Fruit fly (Drosophila melanogaster) whole organism, embryonic: ENCODE data around the gene CG31827.

Experiments used
- CG10274 ChIP-seq: fragments of 200-800 bp; sonication (Bioruptor generic); optimal IDR thresholded peaks from 3 replicates; lab custom pipeline; 2017; ENCODE audit warnings: missing biosample characterization, mild to moderate bottlenecking, missing genetic modification characterization
- CG10979 ChIP-seq: fragments of 200-800 bp; sonication (Bioruptor generic); optimal IDR thresholded peaks from 2 replicates; lab custom pipeline; 2018; ENCODE audit warnings: missing biosample characterization, mild to moderate bottlenecking, missing genetic modification characterization, moderate library complexity
- CG11456 ChIP-seq: fragments of 200-800 bp; sonication (Bioruptor generic); IDR thresholded peaks from 3 replicates; pipeline ENCODE4 v1.3.6; 2022; ENCODE audit warnings: missing biosample characterization, missing genetic modification characterization
- CG14014 ChIP-seq: fragments of 200-800 bp; sonication (Bioruptor generic); IDR thresholded peaks from 2 replicates; pipeline ENCODE4 v1.3.6; 2022; ENCODE audit warnings: missing biosample characterization, missing genetic modification characterization
- CG15479 ChIP-seq: fragments of 200-800 bp; sonication (Bioruptor generic); optimal IDR thresholded peaks from 3 replicates; lab custom pipeline; 2019; ENCODE audit warnings: missing biosample characterization, mild to moderate bottlenecking, missing genetic modification characterization, moderate library complexity
- CG1602 ChIP-seq: fragments of 200-800 bp; sonication (Bioruptor generic); optimal IDR thresholded peaks from 3 replicates; lab custom pipeline; 2016; ENCODE audit warnings: missing biosample characterization, missing genetic modification characterization
- CG1603 ChIP-seq: fragments of 200-800 bp; sonication (Bioruptor generic); optimal IDR thresholded peaks from 2 replicates; lab custom pipeline; 2019; ENCODE audit warnings: missing biosample characterization, mild to moderate bottlenecking, missing genetic modification characterization, moderate library complexity
- CG17328 ChIP-seq: fragments of 200-800 bp; sonication (Bioruptor generic); IDR thresholded peaks from 2 replicates; pipeline ENCODE4 v1.3.6; 2022; ENCODE audit warnings: missing biosample characterization, missing genetic modification characterization
- CG17802 ChIP-seq: fragments of 200-800 bp; sonication (Bioruptor generic); optimal IDR thresholded peaks from 2 replicates; lab custom pipeline; 2018; ENCODE audit warnings: missing biosample characterization, mild to moderate bottlenecking, missing genetic modification characterization, moderate library complexity
- CG2129 ChIP-seq: fragments of 200-800 bp; sonication (Bioruptor generic); IDR thresholded peaks from 2 replicates; pipeline ENCODE4 v1.3.6; 2022; ENCODE audit warnings: missing biosample characterization, missing genetic modification characterization; ENCODE audit not compliant: partially characterized antibody
- CG4617 ChIP-seq: fragments of 200-800 bp; sonication (Bioruptor generic); optimal IDR thresholded peaks from 3 replicates; lab custom pipeline; 2016; ENCODE audit warnings: missing biosample characterization, missing genetic modification characterization, borderline replicate concordance
- CG7556 ChIP-seq: fragments of 200-800 bp; sonication (Bioruptor generic); optimal IDR thresholded peaks from 2 replicates; lab custom pipeline; 2017; ENCODE audit warnings: missing biosample characterization, mild to moderate bottlenecking, missing genetic modification characterization
- CG8924 ChIP-seq: fragments of 200-800 bp; optimal IDR thresholded peaks from 3 replicates; lab custom pipeline; 2019; ENCODE audit warnings: missing biosample characterization, mild to moderate bottlenecking, missing genetic modification characterization, moderate library complexity
- Chrac-16 ChIP-seq: fragments of 200-800 bp; sonication (Bioruptor generic); optimal IDR thresholded peaks from 3 replicates; lab custom pipeline; 2016; ENCODE audit warnings: missing biosample characterization, missing genetic modification characterization
- Elba2 ChIP-seq: fragments of 200-800 bp; sonication (Bioruptor generic); optimal IDR thresholded peaks from 3 replicates; lab custom pipeline; 2016; ENCODE audit warnings: missing biosample characterization, missing genetic modification characterization
- Ets65A ChIP-seq: fragments of 200-800 bp; sonication (Bioruptor generic); peaks from one replicate; lab custom pipeline; 2016; ENCODE audit warnings: missing biosample characterization, missing genetic modification characterization
- Gsc ChIP-seq: fragments of 200-800 bp; sonication (Bioruptor generic); IDR thresholded peaks from 2 replicates; pipeline ENCODE4 v1.3.6; 2022; ENCODE audit warnings: missing biosample characterization, missing genetic modification characterization
- HmgD ChIP-seq: fragments of 200-800 bp; sonication (Bioruptor generic); optimal IDR thresholded peaks from 3 replicates; lab custom pipeline; 2016; ENCODE audit warnings: missing biosample characterization, missing genetic modification characterization
- Lim3 ChIP-seq: fragments of 200-800 bp; sonication (Bioruptor generic); IDR thresholded peaks from 2 replicates; pipeline ENCODE4 v1.3.6; 2022; ENCODE audit warnings: missing biosample characterization, missing genetic modification characterization
- MESR4 ChIP-seq: fragments of 200-800 bp; sonication (Bioruptor generic); optimal IDR thresholded peaks from 2 replicates; lab custom pipeline; 2018; ENCODE audit warnings: missing biosample characterization, mild to moderate bottlenecking, missing genetic modification characterization, moderate library complexity
- Usf ChIP-seq: fragments of 200-800 bp; sonication (Bioruptor generic); optimal IDR thresholded peaks from 2 replicates; lab custom pipeline; 2017; ENCODE audit warnings: missing genotype, missing biosample characterization, missing genetic modification characterization
- ab ChIP-seq: fragments of 200-800 bp; sonication (Bioruptor generic); optimal IDR thresholded peaks from 2 replicates; lab custom pipeline; 2016; ENCODE audit warnings: missing biosample characterization, missing genetic modification characterization
- ac ChIP-seq: fragments of 200-800 bp; sonication (Bioruptor generic); optimal IDR thresholded peaks from 3 replicates; lab custom pipeline; 2017; ENCODE audit warnings: missing biosample characterization, mild to moderate bottlenecking, missing genetic modification characterization
- ash1 ChIP-seq: fragments of 200-800 bp; sonication (Bioruptor generic); optimal IDR thresholded peaks from 2 replicates; lab custom pipeline; 2018; ENCODE audit warnings: missing biosample characterization, mild to moderate bottlenecking, missing genetic modification characterization
- bsh ChIP-seq, 2 experiments: fragments of 200-800 bp; sonication (Bioruptor generic); optimal IDR thresholded peaks; 2 replicates each; lab custom pipeline; 2017 to 2018; ENCODE audit warnings: mild to moderate bottlenecking in 2 of 2, missing biosample characterization in 2 of 2, missing genetic modification characterization in 2 of 2, moderate library complexity in 1 of 2
- cad ChIP-seq: fragments of >200 bp; optimal IDR thresholded peaks from 2 replicates; lab custom pipeline; 2017; ENCODE audit warnings: missing biosample characterization, missing genetic modification characterization
- cg ChIP-seq: fragments of 200-800 bp; sonication (Bioruptor generic); optimal IDR thresholded peaks from 3 replicates; lab custom pipeline; 2019; ENCODE audit warnings: missing biosample characterization, mild to moderate bottlenecking, missing genetic modification characterization, moderate library complexity
- chif ChIP-seq, 2 experiments: fragments of 200-800 bp; sonication (Bioruptor generic); optimal IDR thresholded peaks; 3 replicates each; lab custom pipeline; 2016; ENCODE audit warnings: missing biosample characterization in 2 of 2, missing genetic modification characterization in 2 of 2
- corto ChIP-seq: fragments of 200-800 bp; sonication (Bioruptor generic); optimal IDR thresholded peaks from 2 replicates; lab custom pipeline; 2016; ENCODE audit warnings: missing biosample characterization, mild to moderate bottlenecking, missing genetic modification characterization, moderate library complexity
- dmrt11E ChIP-seq: fragments of 200-800 bp; sonication (Bioruptor generic); optimal IDR thresholded peaks from 3 replicates; lab custom pipeline; 2018; ENCODE audit warnings: missing biosample characterization, mild to moderate bottlenecking, missing genetic modification characterization, moderate library complexity
- dysf ChIP-seq: fragments of 200-800 bp; sonication (Bioruptor generic); IDR thresholded peaks from 3 replicates; pipeline ENCODE4 v1.3.6; 2022; ENCODE audit warnings: missing biosample characterization, missing genetic modification characterization
- eve ChIP-seq, 2 experiments: fragments of >200 bp; optimal IDR thresholded peaks; 2 replicates each; lab custom pipeline; 2017; ENCODE audit warnings: missing biosample characterization in 2 of 2, missing genetic modification characterization in 2 of 2
- fd102C ChIP-seq: fragments of 200-800 bp; sonication (Bioruptor generic); optimal IDR thresholded peaks from 2 replicates; lab custom pipeline; 2018; ENCODE audit warnings: missing biosample characterization, mild to moderate bottlenecking, missing genetic modification characterization, moderate library complexity
- ftz-f1 ChIP-seq: fragments of 200-800 bp; sonication (Bioruptor generic); optimal IDR thresholded peaks from 2 replicates; lab custom pipeline; 2016; ENCODE audit warnings: missing biosample characterization, missing genetic modification characterization
- gcm2 ChIP-seq: fragments of 200-800 bp; sonication (Bioruptor generic); optimal IDR thresholded peaks from 2 replicates; lab custom pipeline; 2016; ENCODE audit warnings: missing biosample characterization, missing genetic modification characterization
- gem ChIP-seq: fragments of 200-800 bp; sonication (Bioruptor generic); optimal IDR thresholded peaks from 2 replicates; lab custom pipeline; 2019; ENCODE audit warnings: missing biosample characterization, mild to moderate bottlenecking, missing genetic modification characterization, moderate library complexity
- ken ChIP-seq: fragments of 200-800 bp; sonication (Bioruptor generic); IDR thresholded peaks from 3 replicates; pipeline ENCODE4 v1.3.6; 2022; ENCODE audit warnings: missing biosample characterization, missing genetic modification characterization
- lbe ChIP-seq: fragments of 200-800 bp; sonication (Bioruptor generic); optimal IDR thresholded peaks from 2 replicates; lab custom pipeline; 2016; ENCODE audit warnings: missing biosample characterization, mild to moderate bottlenecking, missing genetic modification characterization
- lola ChIP-seq, 3 experiments: fragments of >200 bp in 2 of 3; fragments of 200-800 bp in 1 of 3; sonication (Bioruptor generic) in 1 of 3; optimal IDR thresholded peaks; 2 replicates each; lab custom pipeline; 2017 to 2019; ENCODE audit warnings: missing biosample characterization in 3 of 3, missing genetic modification characterization in 3 of 3, mild to moderate bottlenecking in 1 of 3, moderate library complexity in 1 of 3
- pan ChIP-seq, 4 experiments: fragments of >200 bp in 3 of 4; fragments of 200-800 bp in 1 of 4; sonication (Bioruptor generic) in 1 of 4; optimal IDR thresholded peaks in 3 of 4; IDR thresholded peaks in 1 of 4; 2 replicates each; pipeline versions ENCODE4 v1.3.6 to Lab custom; 2017 to 2022; ENCODE audit warnings: missing biosample characterization in 2 of 4, missing genetic modification characterization in 2 of 4, mixed read lengths in 1 of 4
- pb ChIP-seq: fragments of 200-800 bp; sonication (Bioruptor generic); optimal IDR thresholded peaks from 3 replicates; lab custom pipeline; 2016; ENCODE audit warnings: missing biosample characterization, missing genetic modification characterization
- pros ChIP-seq: fragments of 200-800 bp; sonication (Bioruptor generic); optimal IDR thresholded peaks from 3 replicates; lab custom pipeline; 2019; ENCODE audit warnings: missing biosample characterization, mild to moderate bottlenecking, missing genetic modification characterization, moderate library complexity
- scrt ChIP-seq: fragments of 200-800 bp; sonication (Bioruptor generic); optimal IDR thresholded peaks from 2 replicates; lab custom pipeline; 2018; ENCODE audit warnings: missing biosample characterization, mild to moderate bottlenecking, missing genetic modification characterization, moderate library complexity
- sens ChIP-seq: fragments of 200-800 bp; sonication (Bioruptor generic); peaks from one replicate; lab custom pipeline; 2016; ENCODE audit warnings: missing biosample characterization, missing genetic modification characterization
- tll ChIP-seq, 2 experiments: fragments of 200-800 bp in 1 of 2; fragments of >200 bp in 1 of 2; sonication (Bioruptor generic) in 1 of 2; optimal IDR thresholded peaks; 2 replicates each; lab custom pipeline; 2017 to 2019; ENCODE audit warnings: missing biosample characterization in 2 of 2, missing genetic modification characterization in 2 of 2, mild to moderate bottlenecking in 1 of 2, moderate library complexity in 1 of 2
- twi ChIP-seq: fragments of 200-800 bp; optimal IDR thresholded peaks from 2 replicates; lab custom pipeline; 2019; ENCODE audit warnings: missing biosample characterization, mild to moderate bottlenecking, missing genetic modification characterization, moderate library complexity
- zen ChIP-seq: fragments of 200-800 bp; sonication (Bioruptor generic); optimal IDR thresholded peaks from 3 replicates; lab custom pipeline; 2018; ENCODE audit warnings: missing biosample characterization, mild to moderate bottlenecking, missing genetic modification characterization, moderate library complexity
- zfh1 ChIP-seq: fragments of 200-800 bp; sonication (Bioruptor generic); IDR thresholded peaks from 3 replicates; pipeline ENCODE4 v1.3.6; 2022; ENCODE audit warnings: missing biosample characterization, missing genetic modification characterization

CG31827 gene

DNA sequence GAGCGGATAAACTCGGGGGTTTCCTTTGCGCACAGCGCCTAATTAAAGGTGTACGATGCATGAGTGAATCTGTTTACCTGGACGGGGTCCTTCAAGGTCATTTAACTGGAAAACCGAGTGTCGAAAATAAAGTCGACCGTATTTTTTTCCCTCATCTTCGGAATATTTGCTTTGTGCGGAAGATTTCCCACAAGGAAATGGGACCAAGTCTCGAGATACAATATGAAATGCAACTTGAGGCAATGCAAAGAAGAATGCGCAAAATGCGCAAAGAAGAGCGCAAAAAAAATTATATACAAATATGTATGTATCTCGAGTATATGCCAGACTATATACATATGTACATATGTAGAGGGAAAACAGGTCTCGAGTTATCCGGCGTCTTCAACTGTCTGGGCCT is 38.0 kb downstream of the CG31827 start:
- peak; percentile 21 for TF ChIP-seq cad (GFP tag; lab: Kevin White, UChicago)
- no peak for TF ChIP-seq ftz-f1 (GFP tag; lab: Kevin White, UChicago)
- peak in 1 of 2 experiments; percentile 43 for TF ChIP-seq tll (GFP tag; optimal IDR thresholded peaks at IDR 0.05; lab: Kevin White, UChicago)
- TF ChIP-seq pros: peak; percentile 61
- TF ChIP-seq twi (tag; lab: Kevin White, UChicago): peak; percentile 27
- TF ChIP-seq CG15479 (GFP tag; lab: Kevin White, UChicago): peak; percentile 60
- TF ChIP-seq CG14014 (GFP tag; lab: Robert Waterston, UW): no peak
- TF ChIP-seq zen (tag; lab: Kevin White, UChicago): peak; percentile 18
- TF ChIP-seq, all 482 proteins: peak for 6

DNA sequence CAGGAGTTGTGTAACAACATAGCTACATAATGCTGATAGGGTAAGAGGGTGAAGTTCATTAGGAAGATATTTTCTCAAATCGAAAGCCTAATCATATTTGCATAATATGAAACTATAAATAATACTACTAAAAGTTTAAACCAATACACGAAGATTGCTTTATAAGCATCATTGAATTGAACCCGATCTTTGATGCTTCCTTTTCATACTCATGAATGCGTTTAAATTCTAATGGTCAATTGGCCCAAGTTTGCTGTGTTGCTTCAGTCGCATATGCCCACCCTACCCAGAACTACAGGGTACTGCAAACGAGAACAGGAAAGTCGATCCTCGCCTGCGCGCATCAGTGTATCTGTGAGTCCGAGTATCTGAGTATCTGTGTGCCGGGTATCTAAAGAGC is 38.6 kb downstream of the CG31827 start:
- TF ChIP-seq pb (GFP tag; lab: Kevin White, UChicago) (no peak), lola (GFP tag; optimal IDR thresholded peaks at IDR 0.05; lab: Kevin White, UChicago) (peak in 1 of 3 experiments; percentile 57), zfh1 (GFP tag; lab: Robert Waterston, UW) (peak; percentile 45; the same call in 2 of the 3 replicates), scrt (GFP tag; lab: Kevin White, UChicago) (no peak), CG10274 (no peak), dysf (GFP tag; lab: Robert Waterston, UW) (no peak), ken (GFP tag; lab: Robert Waterston, UW) (no peak), Usf (GFP tag; lab: Kevin White, UChicago) (peak; percentile 11), corto (GFP tag; lab: Kevin White, UChicago) (peak; percentile 56), CG17328 (0 out of 2 replicates have a peak, but pooled peaks have one; percentile 25), sens (peak; percentile 78), cg (GFP tag; lab: Kevin White, UChicago) (peak; percentile 26), CG2129 (GFP tag; lab: Robert Waterston, UW) (no peak), chif (GFP tag; optimal IDR thresholded peaks at IDR 0.05; lab: Kevin White, UChicago) (peak in 1 of 2 experiments; percentile 27), dmrt11E (peak; percentile 46), CG1603 (peak; percentile 23), CG17802 (tag; lab: Kevin White, UChicago) (no peak), HmgD (GFP tag; lab: Kevin White, UChicago) (no peak), fd102C (GFP tag; lab: Kevin White, UChicago) (peak; percentile 68), CG1602 (GFP tag; lab: Kevin White, UChicago) (no peak), MESR4 (no peak), ab (no peak), pan (optimal IDR thresholded peaks at IDR 0.05; lab: Kevin White, UChicago) (peak in 1 of 2 experiments; percentile 69), pan (GFP tag; optimal IDR thresholded peaks at IDR 0.05 in 1 of 2, IDR thresholded peaks at IDR 0.05 in 1 of 2) (peak in 1 of 2 experiments; percentile 43), ash1 (no peak), eve (GFP tag; optimal IDR thresholded peaks at IDR 0.05; lab: Kevin White, UChicago) (peak in 1 of 2 experiments; percentile 39), bsh (GFP tag; optimal IDR thresholded peaks at IDR 0.05; lab: Kevin White, UChicago) (peak in 1 of 2 experiments; percentile 81), Ets65A (GFP tag; lab: Kevin White, UChicago) (peak; percentile 54), gcm2 (GFP tag; lab: Kevin White, UChicago) (no peak), CG8924 (tag; lab: Kevin White, UChicago) (peak; percentile 44), ac (peak; percentile 35), Gsc (GFP tag; lab: Robert Waterston, UW) (no peak), CG11456 (GFP tag; lab: Robert Waterston, UW) (no peak), Chrac-16 (GFP tag; lab: Kevin White, UChicago) (peak; percentile 7), lbe (GFP tag; lab: Kevin White, UChicago) (peak; percentile 82), gem (peak; percentile 9), Lim3 (GFP tag; lab: Robert Waterston, UW) (no peak), Elba2 (GFP tag; lab: Kevin White, UChicago) (peak; percentile 49), CG4617 (GFP tag; lab: Kevin White, UChicago) (no peak), CG7556 (GFP tag; lab: Kevin White, UChicago) (no peak), CG10979 (peak; percentile 0)
- TF ChIP-seq, all 482 proteins: peak for 22
